Worm (Caenorhabditis elegans) whole organism, mixed stage, embryonic: ENCODE measurements around the gene unc-79.

Source experiments
- cnd-1 ChIP-seq: fragments of 200-800 bp; sonication (Bioruptor generic); optimal IDR thresholded peaks from 2 replicates; lab custom pipeline; 2018; ENCODE audit warnings: mild to moderate bottlenecking, missing genetic modification characterization, missing compliant biosample characterization
- nhr-237 ChIP-seq: fragments of 150-350 bp; optimal IDR thresholded peaks from 2 replicates; lab custom pipeline; 2014; ENCODE audit warnings: missing biosample characterization, missing genetic modification characterization

ce11 chrIII:4070239-4070638 lies 3.8 kb downstream of the unc-79 start:
- TF ChIP-seq cnd-1 = no peak
- TF ChIP-seq nhr-237 (tag; lab: Kevin White, UChicago) = no peak
